Fruit fly (Drosophila melanogaster) whole organism, embryonic: Measurements from ENCODE around the gene kirre.

Experiments
- B-H2 ChIP-seq: fragments of 200-800 bp; sonication (Bioruptor generic); optimal IDR thresholded peaks from 2 replicates; lab custom pipeline; 2018; ENCODE audit warnings: missing biosample characterization, mild to moderate bottlenecking, missing genetic modification characterization
- Bteb2 ChIP-seq: fragments of 200-800 bp; sonication (Bioruptor generic); optimal IDR thresholded peaks from 2 replicates; lab custom pipeline; 2016; ENCODE audit warnings: missing biosample characterization, missing genetic modification characterization
- CG10543 ChIP-seq: fragments of 200-800 bp; sonication (Bioruptor generic); optimal IDR thresholded peaks from 3 replicates; lab custom pipeline; 2017; ENCODE audit warnings: missing biosample characterization, mild to moderate bottlenecking, missing genetic modification characterization, moderate library complexity
- CG13624 ChIP-seq: fragments of 200-800 bp; sonication (Bioruptor generic); optimal IDR thresholded peaks from 2 replicates; lab custom pipeline; 2016; ENCODE audit warnings: missing biosample characterization, missing genetic modification characterization
- CG14710 ChIP-seq: fragments of 200-800 bp; sonication (Bioruptor generic); optimal IDR thresholded peaks from 3 replicates; lab custom pipeline; 2019; ENCODE audit warnings: missing biosample characterization, mild to moderate bottlenecking, missing genetic modification characterization, moderate library complexity
- CG16863 ChIP-seq: fragments of 200-800 bp; sonication (Bioruptor generic); optimal IDR thresholded peaks from 3 replicates; lab custom pipeline; 2016; ENCODE audit warnings: missing biosample characterization, missing genetic modification characterization
- CG17186 ChIP-seq: fragments of 200-800 bp; sonication (Bioruptor generic); optimal IDR thresholded peaks from 3 replicates; lab custom pipeline; 2017; ENCODE audit warnings: missing biosample characterization, missing genetic modification reagents, missing genetic modification characterization
- CG17612 ChIP-seq: fragments of 200-800 bp; sonication (Bioruptor generic); IDR thresholded peaks from 2 replicates; pipeline ENCODE4 v1.3.6; 2022; ENCODE audit warnings: missing biosample characterization, missing genetic modification characterization
- CG18262 ChIP-seq: fragments of 200-800 bp; optimal IDR thresholded peaks from 3 replicates; lab custom pipeline; 2019; ENCODE audit warnings: missing biosample characterization, mild to moderate bottlenecking, missing genetic modification characterization, moderate library complexity
- CG3407 ChIP-seq: fragments of 200-800 bp; sonication (Bioruptor generic); optimal IDR thresholded peaks from 2 replicates; lab custom pipeline; 2018; ENCODE audit warnings: missing biosample characterization, mild to moderate bottlenecking, missing genetic modification characterization
- CG42726 ChIP-seq: fragments of 200-800 bp; sonication (Bioruptor generic); IDR thresholded peaks from 2 replicates; pipeline ENCODE4 v1.3.6; 2022; ENCODE audit warnings: missing biosample characterization, missing genetic modification characterization; ENCODE audit not compliant: partially characterized antibody
- CG4404 ChIP-seq: fragments of 200-800 bp; sonication (Bioruptor generic); IDR thresholded peaks from 2 replicates; pipeline ENCODE4 v1.3.6; 2022; ENCODE audit warnings: missing biosample characterization, missing genetic modification characterization
- CG4617 ChIP-seq: fragments of 200-800 bp; sonication (Bioruptor generic); optimal IDR thresholded peaks from 3 replicates; lab custom pipeline; 2016; ENCODE audit warnings: missing biosample characterization, missing genetic modification characterization, borderline replicate concordance
- CG6791 ChIP-seq: fragments of 200-800 bp; sonication (Bioruptor generic); IDR thresholded peaks from 3 replicates; pipeline ENCODE4 v1.3.6; 2022; ENCODE audit warnings: missing biosample characterization, missing genetic modification characterization; ENCODE audit not compliant: partially characterized antibody
- CG7839 ChIP-seq: fragments of 200-800 bp; sonication (Bioruptor generic); optimal IDR thresholded peaks from 3 replicates; lab custom pipeline; 2018; ENCODE audit warnings: missing biosample characterization, mild to moderate bottlenecking, missing genetic modification characterization, moderate library complexity
- CG7987 ChIP-seq: fragments of 200-800 bp; sonication (Bioruptor generic); optimal IDR thresholded peaks from 2 replicates; lab custom pipeline; 2018; ENCODE audit warnings: missing biosample characterization, mild to moderate bottlenecking, missing genetic modification characterization, moderate library complexity
- Elba2 ChIP-seq: fragments of 200-800 bp; sonication (Bioruptor generic); optimal IDR thresholded peaks from 3 replicates; lab custom pipeline; 2016; ENCODE audit warnings: missing biosample characterization, missing genetic modification characterization
- Ets65A ChIP-seq: fragments of 200-800 bp; sonication (Bioruptor generic); peaks from one replicate; lab custom pipeline; 2016; ENCODE audit warnings: missing biosample characterization, missing genetic modification characterization
- Gsc ChIP-seq: fragments of 200-800 bp; sonication (Bioruptor generic); IDR thresholded peaks from 2 replicates; pipeline ENCODE4 v1.3.6; 2022; ENCODE audit warnings: missing biosample characterization, missing genetic modification characterization
- Gug ChIP-seq: fragments of 200-800 bp; sonication (Bioruptor generic); IDR thresholded peaks from 4 replicates; pipeline ENCODE4 v1.3.6; 2022; ENCODE audit warnings: missing biosample characterization, missing genetic modification characterization
- MBD-R2 ChIP-seq: fragments of 200-800 bp; sonication (Bioruptor generic); IDR thresholded peaks from 2 replicates; pipeline ENCODE4 v1.3.6; 2022; ENCODE audit warnings: missing biosample characterization, missing genetic modification characterization
- Mad ChIP-seq: fragments of 200-800 bp; sonication (Bioruptor generic); optimal IDR thresholded peaks from 2 replicates; lab custom pipeline; 2016; ENCODE audit warnings: missing biosample characterization, missing genetic modification characterization
- Mes4 ChIP-seq: fragments of 200-800 bp; sonication (Bioruptor generic); optimal IDR thresholded peaks from 2 replicates; lab custom pipeline; 2016; ENCODE audit warnings: missing biosample characterization, missing genetic modification characterization
- Myb ChIP-seq: fragments of 200-800 bp; sonication (Bioruptor generic); optimal IDR thresholded peaks from 2 replicates; lab custom pipeline; 2016; ENCODE audit warnings: missing biosample characterization, missing genetic modification characterization
- Opbp ChIP-seq: fragments of 200-800 bp; sonication (Bioruptor generic); IDR thresholded peaks from 3 replicates; pipeline ENCODE4 v1.3.6; 2022; ENCODE audit warnings: missing biosample characterization, missing genetic modification characterization; ENCODE audit not compliant: partially characterized antibody
- Spps ChIP-seq: fragments of 200-800 bp; sonication (Bioruptor generic); optimal IDR thresholded peaks from 2 replicates; lab custom pipeline; 2018; ENCODE audit warnings: missing biosample characterization, mild to moderate bottlenecking, missing genetic modification characterization
- Ssrp ChIP-seq: fragments of 200-800 bp; sonication (Bioruptor generic); optimal IDR thresholded peaks from 2 replicates; lab custom pipeline; 2018; ENCODE audit warnings: missing biosample characterization, mild to moderate bottlenecking, missing genetic modification characterization, moderate library complexity
- Usf ChIP-seq: fragments of 200-800 bp; sonication (Bioruptor generic); optimal IDR thresholded peaks from 2 replicates; lab custom pipeline; 2017; ENCODE audit warnings: missing genotype, missing biosample characterization, missing genetic modification characterization
- ato ChIP-seq: fragments of 200-800 bp; sonication (Bioruptor generic); IDR thresholded peaks from 2 replicates; pipeline ENCODE4 v1.3.6; 2022; ENCODE audit warnings: missing biosample characterization, missing genetic modification characterization; ENCODE audit not compliant: partially characterized antibody
- cg ChIP-seq: fragments of 200-800 bp; sonication (Bioruptor generic); optimal IDR thresholded peaks from 3 replicates; lab custom pipeline; 2019; ENCODE audit warnings: missing biosample characterization, mild to moderate bottlenecking, missing genetic modification characterization, moderate library complexity
- disco-r ChIP-seq: fragments of 200-800 bp; sonication (Bioruptor generic); optimal IDR thresholded peaks from 2 replicates; lab custom pipeline; 2016; ENCODE audit warnings: missing biosample characterization, missing genetic modification characterization
- dmrt99B ChIP-seq: fragments of 200-800 bp; sonication (Bioruptor generic); optimal IDR thresholded peaks from 2 replicates; lab custom pipeline; 2018; ENCODE audit warnings: missing biosample characterization, mild to moderate bottlenecking, missing genetic modification characterization, moderate library complexity
- dysf ChIP-seq: fragments of 200-800 bp; sonication (Bioruptor generic); IDR thresholded peaks from 3 replicates; pipeline ENCODE4 v1.3.6; 2022; ENCODE audit warnings: missing biosample characterization, missing genetic modification characterization
- exex ChIP-seq: fragments of 200-800 bp; sonication (Bioruptor generic); optimal IDR thresholded peaks from 4 replicates; lab custom pipeline; 2018; ENCODE audit warnings: missing biosample characterization, mild to moderate bottlenecking, missing genetic modification characterization, moderate library complexity
- hbn ChIP-seq: fragments of 200-800 bp; sonication (Bioruptor generic); IDR thresholded peaks from 2 replicates; pipeline ENCODE4 v1.3.6; 2022; ENCODE audit warnings: missing biosample characterization, missing genetic modification characterization; ENCODE audit not compliant: partially characterized antibody
- lbe ChIP-seq: fragments of 200-800 bp; sonication (Bioruptor generic); optimal IDR thresholded peaks from 2 replicates; lab custom pipeline; 2016; ENCODE audit warnings: missing biosample characterization, mild to moderate bottlenecking, missing genetic modification characterization
- maf-S ChIP-seq: fragments of 200-800 bp; sonication (Bioruptor generic); optimal IDR thresholded peaks from 2 replicates; lab custom pipeline; 2016; ENCODE audit warnings: missing biosample characterization, missing genetic modification characterization
- nerfin-2 ChIP-seq: fragments of 200-800 bp; sonication (Bioruptor generic); IDR thresholded peaks from 2 replicates; pipeline ENCODE4 v1.3.6; 2022; ENCODE audit warnings: missing biosample characterization, missing genetic modification characterization; ENCODE audit not compliant: partially characterized antibody
- odd ChIP-seq: fragments of 200-800 bp; sonication (Bioruptor generic); optimal IDR thresholded peaks from 2 replicates; lab custom pipeline; 2017; ENCODE audit warnings: missing biosample characterization, mild to moderate bottlenecking, missing genetic modification characterization
- otp ChIP-seq: fragments of 200-800 bp; sonication (Bioruptor generic); IDR thresholded peaks from 3 replicates; pipeline ENCODE4, ENCODE4 v1.3.6; 2022; ENCODE audit warnings: missing biosample characterization, missing genetic modification characterization
- pb ChIP-seq: fragments of 200-800 bp; sonication (Bioruptor generic); optimal IDR thresholded peaks from 3 replicates; lab custom pipeline; 2016; ENCODE audit warnings: missing biosample characterization, missing genetic modification characterization
- peb ChIP-seq: fragments of 200-800 bp; sonication (Bioruptor generic); IDR thresholded peaks from 2 replicates; pipeline ENCODE4 v1.3.6; 2022; ENCODE audit warnings: missing biosample characterization, missing genetic modification characterization
- pho ChIP-seq: fragments of 200-800 bp; sonication (Bioruptor generic); optimal IDR thresholded peaks from 2 replicates; lab custom pipeline; 2016; ENCODE audit warnings: missing biosample characterization, missing genetic modification characterization
- prd ChIP-seq, 3 experiments: fragments of >200 bp in 2 of 3; fragments of 200-800 bp in 1 of 3; sonication (Bioruptor generic) in 1 of 3; optimal IDR thresholded peaks in 2 of 3; IDR thresholded peaks in 1 of 3; 2 replicates in 2 of 3; 3 replicates in 1 of 3; pipeline versions ENCODE4 v1.3.6 to Lab custom; 2017 to 2022; ENCODE audit warnings: missing biosample characterization in 1 of 3, missing genetic modification characterization in 1 of 3
- sc ChIP-seq, 3 experiments: fragments of >200 bp in 2 of 3; fragments of 200-800 bp in 1 of 3; sonication (Bioruptor generic) in 1 of 3; optimal IDR thresholded peaks; 2 replicates in 2 of 3; 3 replicates in 1 of 3; lab custom pipeline; 2017; ENCODE audit warnings: mild to moderate bottlenecking in 1 of 3, missing biosample characterization in 1 of 3, missing genetic modification characterization in 1 of 3, missing genetic modification reagents in 1 of 3
- sima ChIP-seq: fragments of 200-800 bp; sonication (Bioruptor generic); optimal IDR thresholded peaks from 2 replicates; lab custom pipeline; 2016; ENCODE audit warnings: missing biosample characterization, missing genetic modification characterization
- sqz ChIP-seq: fragments of 200-800 bp; sonication (Bioruptor generic); optimal IDR thresholded peaks from 3 replicates; lab custom pipeline; 2018; ENCODE audit warnings: missing biosample characterization, mild to moderate bottlenecking, missing genetic modification characterization
- trem ChIP-seq: fragments of 200-800 bp; optimal IDR thresholded peaks from 3 replicates; lab custom pipeline; 2019; ENCODE audit warnings: missing biosample characterization, mild to moderate bottlenecking, missing genetic modification characterization, moderate library complexity
- unc-4 ChIP-seq: fragments of 200-800 bp; sonication (Bioruptor generic); IDR thresholded peaks from 2 replicates; pipeline ENCODE4 v1.3.6; 2022; ENCODE audit warnings: missing biosample characterization, missing genetic modification characterization; ENCODE audit not compliant: partially characterized antibody
- wor ChIP-seq: fragments of 200-800 bp; sonication (Bioruptor generic); IDR thresholded peaks from 2 replicates; pipeline ENCODE4 v1.3.6; 2022; ENCODE audit warnings: missing biosample characterization, missing genetic modification characterization

kirre gene

dm6 chrX:2720122-2720521 lies 20.1 kb upstream of the kirre start, which contains the start of gene CG2701 (continued):
- TF ChIP-seq CG13624 (GFP tag; lab: Kevin White, UChicago) (peak; percentile 18), CG10543 (no peak), pho (peak; percentile 4), Bteb2 (GFP tag; lab: Kevin White, UChicago) (no peak), exex (tag; lab: Kevin White, UChicago) (no peak), nerfin-2 (GFP tag; lab: Robert Waterston, UW) (peak; percentile 60), odd (GFP tag; lab: Kevin White, UChicago) (no peak), maf-S (GFP tag; lab: Kevin White, UChicago) (peak; percentile 32), CG17186 (GFP tag; lab: Kevin White, UChicago) (peak; percentile 81), dysf (GFP tag; lab: Robert Waterston, UW) (no peak), Opbp (GFP tag; lab: Robert Waterston, UW) (peak; percentile 74; the same call in 2 of the 3 replicates), wor (GFP tag; lab: Robert Waterston, UW) (no peak), CG4617 (peak; percentile 78), ato (GFP tag; lab: Robert Waterston, UW) (peak; percentile 61; the same call in 1 of the 2 replicates), Mad (GFP tag; lab: Kevin White, UChicago) (no peak), pb (GFP tag; lab: Kevin White, UChicago) (no peak), dmrt99B (tag; lab: Kevin White, UChicago) (no peak), CG7987 (GFP tag; lab: Kevin White, UChicago) (no peak), Gug (GFP tag; lab: Robert Waterston, UW) (peak; percentile 13; the same call in 1 of the 4 replicates), trem (tag; lab: Kevin White, UChicago) (peak; percentile 56), hbn (GFP tag; lab: Robert Waterston, UW) (peak; percentile 56; the same call in 1 of the 2 replicates), Spps (tag; lab: Kevin White, UChicago) (no peak), unc-4 (GFP tag; lab: Robert Waterston, UW) (peak; percentile 66), peb (GFP tag; lab: Robert Waterston, UW) (no peak), cg (GFP tag; lab: Kevin White, UChicago) (no peak), MBD-R2 (GFP tag; lab: Robert Waterston, UW) (peak; percentile 95), otp (no peak), Ssrp (tag; lab: Kevin White, UChicago) (no peak), CG16863 (GFP tag; lab: Kevin White, UChicago) (no peak), lbe (GFP tag; lab: Kevin White, UChicago) (no peak), prd (optimal IDR thresholded peaks at IDR 0.05; lab: Kevin White, UChicago) (no peak), prd (GFP tag; IDR thresholded peaks at IDR 0.05; lab: Robert Waterston, UW) (no peak), B-H2 (GFP tag; lab: Kevin White, UChicago) (no peak), CG4404 (GFP tag; lab: Robert Waterston, UW) (no peak), Usf (GFP tag; lab: Kevin White, UChicago) (no peak), CG18262 (no peak), Mes4 (GFP tag; lab: Kevin White, UChicago) (no peak), CG6791 (GFP tag; lab: Robert Waterston, UW) (peak; percentile 81), CG42726 (GFP tag; lab: Robert Waterston, UW) (peak; percentile 69), disco-r (GFP tag; lab: Kevin White, UChicago) (no peak), CG7839 (no peak), sima (GFP tag; lab: Kevin White, UChicago) (no peak), Elba2 (GFP tag; lab: Kevin White, UChicago) (peak; percentile 12), Ets65A (peak; percentile 88), sc (optimal IDR thresholded peaks at IDR 0.05; lab: Kevin White, UChicago) (no peak), sc (GFP tag; optimal IDR thresholded peaks at IDR 0.05; lab: Kevin White, UChicago) (no peak), CG17612 (GFP tag; lab: Robert Waterston, UW) (no peak), Gsc (no peak), CG14710 (tag; lab: Kevin White, UChicago) (peak; percentile 32), CG3407 (no peak), Myb (GFP tag; lab: Kevin White, UChicago) (peak; percentile 94), sqz (GFP tag; lab: Kevin White, UChicago) (no peak)
